Fruit fly (Drosophila melanogaster): ENCODE results near the gene Hex-A.

DNA sequence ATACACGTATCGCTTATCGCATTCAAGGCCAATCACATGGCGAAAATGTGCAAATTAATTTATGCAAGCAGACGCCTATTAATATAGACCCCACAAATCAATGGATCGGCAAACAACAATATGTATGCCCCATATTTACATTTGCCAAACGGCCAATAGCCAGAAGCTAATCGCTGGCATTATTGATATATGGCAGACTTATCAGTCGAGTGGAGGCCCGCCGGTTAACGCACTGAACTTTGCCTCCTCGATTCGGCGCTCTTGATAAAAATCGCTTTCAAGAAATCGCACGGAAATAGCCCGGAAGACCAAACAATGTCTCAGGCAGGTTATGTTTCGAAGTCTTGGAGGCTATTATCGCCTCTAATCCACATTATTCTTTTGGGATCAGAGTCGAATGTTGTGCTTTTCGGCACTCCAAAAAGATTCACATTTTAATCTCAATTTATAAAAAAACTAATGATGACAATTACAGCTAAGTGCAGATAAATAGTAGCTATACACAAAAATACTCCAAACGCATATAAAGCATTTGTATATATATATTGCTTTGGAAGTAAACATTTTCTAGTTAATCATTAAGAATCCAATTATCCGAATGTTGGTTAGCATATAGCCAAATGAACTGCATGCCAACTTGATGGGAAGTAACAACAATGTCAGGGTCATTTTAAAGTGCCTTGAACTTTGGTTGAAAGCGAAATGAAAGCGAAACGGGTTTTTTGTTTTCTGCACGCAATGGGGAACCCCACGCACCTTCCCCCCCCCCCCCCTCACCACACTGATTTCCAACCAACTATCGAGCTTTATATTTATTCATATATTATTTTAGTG is 8.8 kb upstream of the Hex-A start:
- TF ChIP-seq Nf-YA (GFP tag; IDR thresholded peaks at IDR 0.05) (no peak), lab (GFP tag; optimal IDR thresholded peaks at IDR 0.05) (peak; percentile 34), CG2199 (GFP tag; IDR thresholded peaks at IDR 0.05) (no peak), Mes4 (GFP tag; optimal IDR thresholded peaks at IDR 0.05) (no peak), Atf-2 (GFP tag; optimal IDR thresholded peaks at IDR 0.05) (no peak), Lpt (GFP tag; optimal IDR thresholded peaks at IDR 0.05) (no peak)

Data from whole organism, embryonic.